Worm (Caenorhabditis elegans) whole organism, young adult: ENCODE measurements around the gene cyp-35A3.

ENCODE experiments used
- C06A6.2 ChIP-seq: fragments of 200-800 bp; sonication (Bioruptor generic); conservative IDR thresholded peaks from 2 replicates; pipeline ENCODE4 v1.3.6; 2022; ENCODE audit warnings: missing genetic modification characterization, missing compliant biosample characterization
- F49E8.2 ChIP-seq: sonication (generic microtip); optimal IDR thresholded peaks from 3 replicates; lab custom pipeline; 2017; ENCODE audit warnings: missing genetic modification characterization, mild to moderate bottlenecking, missing compliant biosample characterization, antibody characterized with exemption, moderate library complexity; ENCODE audit not compliant: insufficient read depth
- F52B5.7 ChIP-seq: sonication (generic microtip); optimal IDR thresholded peaks from 2 replicates; lab custom pipeline; 2016; ENCODE audit warnings: mild to moderate bottlenecking, missing genetic modification characterization, missing compliant biosample characterization
- akir-1 ChIP-seq: fragments of 200-800 bp; sonication (Bioruptor generic); optimal IDR thresholded peaks from 2 replicates; lab custom pipeline; 2018; ENCODE audit warnings: mild to moderate bottlenecking, missing genetic modification characterization, moderate library complexity, missing compliant biosample characterization
- ama-1 ChIP-seq, 3 experiments: fragments of 150-350 bp in 1 of 3; sonication (generic microtip) in 2 of 3; optimal IDR thresholded peaks; 2 replicates each; lab custom pipeline; 2014 to 2018; ENCODE audit warnings: missing biosample characterization in 2 of 3, missing genetic modification characterization in 2 of 3, missing genetic modification reagents in 2 of 3
- attf-3 ChIP-seq: fragments of 200-800 bp; sonication (Bioruptor generic); conservative IDR thresholded peaks from 2 replicates; pipeline ENCODE4 v1.3.6; 2022; ENCODE audit warnings: missing genetic modification reagents, missing genetic modification characterization, missing compliant biosample characterization
- cebp-1 ChIP-seq, 2 experiments: fragments of 200-800 bp in 1 of 2; sonication (Bioruptor generic) in 1 of 2; sonication (generic microtip) in 1 of 2; IDR thresholded peaks in 1 of 2; optimal IDR thresholded peaks in 1 of 2; 2 replicates each; pipeline versions ENCODE4 v1.3.6 to Lab custom; 2017 to 2022; ENCODE audit warnings: missing compliant biosample characterization in 2 of 2, missing genetic modification characterization in 2 of 2, mild to moderate bottlenecking in 1 of 2, missing genetic modification reagents in 1 of 2, moderate library complexity in 1 of 2
- ets-4 ChIP-seq: fragments of 200-800 bp; sonication (Bioruptor generic); optimal IDR thresholded peaks from 2 replicates; lab custom pipeline; 2018; ENCODE audit warnings: mild to moderate bottlenecking, missing genetic modification characterization, missing compliant biosample characterization
- hmg-20 ChIP-seq: fragments of 200-800 bp; sonication (Bioruptor generic); IDR thresholded peaks from 2 replicates; pipeline ENCODE4 v1.3.6; 2022; ENCODE audit warnings: missing genetic modification reagents, missing genetic modification characterization, missing compliant biosample characterization
- let-607 ChIP-seq, 2 experiments: fragments of 200-800 bp in 1 of 2; sonication (Bioruptor generic) in 1 of 2; sonication (generic microtip) in 1 of 2; optimal IDR thresholded peaks; 2 replicates each; lab custom pipeline; 2016 to 2018; ENCODE audit warnings: mild to moderate bottlenecking in 2 of 2, missing compliant biosample characterization in 2 of 2, missing genetic modification characterization in 2 of 2, moderate library complexity in 2 of 2, missing genotype in 1 of 2
- pha-4 ChIP-seq: fragments of 150-350 bp; sonication (generic microtip); optimal IDR thresholded peaks from 2 replicates; lab custom pipeline; 2014; ENCODE audit warnings: missing biosample characterization, missing genetic modification reagents, missing genetic modification characterization
- unc-130 ChIP-seq: sonication (generic microtip); optimal IDR thresholded peaks from 2 replicates; lab custom pipeline; 2016; ENCODE audit warnings: missing genetic modification reagents, missing genetic modification characterization, missing compliant biosample characterization
- ztf-28 ChIP-seq: fragments of 200-800 bp; sonication (Bioruptor generic); IDR thresholded peaks from 2 replicates; pipeline ENCODE4 v1.3.6; 2022; ENCODE audit warnings: missing genetic modification reagents, missing genetic modification characterization, missing compliant biosample characterization

DNA sequence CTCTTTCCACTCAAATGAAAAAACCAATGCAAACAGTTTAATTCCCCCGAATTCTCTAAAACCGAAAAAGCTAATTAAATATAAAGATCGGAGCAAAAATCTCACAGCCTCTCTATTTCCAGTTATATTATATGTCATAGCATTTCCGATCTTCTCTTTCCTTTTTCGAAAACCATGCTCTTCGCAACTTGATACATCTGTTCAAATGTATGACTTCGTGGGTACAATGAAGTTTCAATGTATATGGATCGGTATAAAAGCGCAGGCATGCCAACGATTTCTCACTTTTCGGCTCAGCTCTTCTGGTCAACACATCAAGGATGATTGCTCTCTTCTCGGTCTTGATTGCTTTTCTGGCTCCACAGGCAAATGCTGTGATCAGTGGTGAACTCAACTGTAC, 23.7 kb downstream of the cyp-35A3 start, which contains the start of gene phat-7:
- no peak for TF ChIP-seq unc-130 (GFP tag; lab: Kevin White, UChicago)
- TF ChIP-seq F52B5.7 (tag; lab: Kevin White, UChicago) = no peak
- TF ChIP-seq hmg-20 (GFP tag; lab: Robert Waterston, UW) = no peak
- no peak for TF ChIP-seq F49E8.2
- TF ChIP-seq ama-1 (optimal IDR thresholded peaks at IDR 0.05; lab: Kevin White, UChicago) = no peak
- no peak for TF ChIP-seq ama-1 (GFP tag; optimal IDR thresholded peaks at IDR 0.05; lab: Kevin White, UChicago)
- no peak for TF ChIP-seq ztf-28
- no peak for TF ChIP-seq akir-1 (GFP tag; lab: Kevin White, UChicago)
- no peak for TF ChIP-seq cebp-1 (GFP tag; IDR thresholded peaks at IDR 0.05; lab: Robert Waterston, UW)
- no peak for TF ChIP-seq cebp-1 (tag; optimal IDR thresholded peaks at IDR 0.05; lab: Kevin White, UChicago)
- TF ChIP-seq attf-3 = no peak
- no peak for TF ChIP-seq ets-4 (GFP tag; lab: Kevin White, UChicago)
- TF ChIP-seq let-607 (tag; optimal IDR thresholded peaks at IDR 0.05; lab: Kevin White, UChicago) = no peak
- no peak for TF ChIP-seq C06A6.2 (GFP tag; lab: Robert Waterston, UW)
- no peak for TF ChIP-seq pha-4
